Fruit fly (Drosophila melanogaster): Measurements from ENCODE around the gene pbl.

pbl gene

dm6 chr3L:7855778-7856625 is 55.8 kb downstream of the pbl start:
- TF ChIP-seq CTCF (optimal IDR thresholded peaks at IDR 0.05) (no peak), CG8478 (optimal IDR thresholded peaks at IDR 0.05) (no peak)

dm6 chr3L:7855455-7855774 is 56.3 kb downstream of the pbl start:
- TF ChIP-seq CTCF (optimal IDR thresholded peaks at IDR 0.05) (no peak), CG8478 (optimal IDR thresholded peaks at IDR 0.05) (no peak)

dm6 chr3L:7854752-7855454 is 56.9 kb downstream of the pbl start:
- TF ChIP-seq CTCF (optimal IDR thresholded peaks at IDR 0.05) (peak in 1 of 2 experiments; percentile 5), CG8478 (optimal IDR thresholded peaks at IDR 0.05) (no peak)

- TF ChIP-seq CG8478 (optimal IDR thresholded peaks at IDR 0.05) (no peak), CTCF (optimal IDR thresholded peaks at IDR 0.05) (no peak)
Observed at dm6 chr3L:7852252-7852885, 59.4 kb downstream of the pbl start.

dm6 chr3L:7850771-7851358 is 60.9 kb downstream of the pbl start:
- TF ChIP-seq CTCF (optimal IDR thresholded peaks at IDR 0.05) = no peak

dm6 chr3L:7848617-7849016 is 63.1 kb downstream of the pbl start:
- no peak for TF ChIP-seq CTCF (optimal IDR thresholded peaks at IDR 0.05)
- TF ChIP-seq CG8478 (optimal IDR thresholded peaks at IDR 0.05) = no peak

- no peak for TF ChIP-seq CG8478 (optimal IDR thresholded peaks at IDR 0.05)
- TF ChIP-seq CTCF (optimal IDR thresholded peaks at IDR 0.05) = no peak
Observed at dm6 chr3L:7847656-7848252, 64.0 kb downstream of the pbl start.

All from S2 (cell line).